Fruit fly (Drosophila melanogaster) whole organism, embryonic: ENCODE measurements around the gene msd1.

Experiments used
- Ada2b ChIP-seq: fragments of 200-800 bp; sonication (Bioruptor generic); IDR thresholded peaks from 2 replicates; pipeline ENCODE4 v1.3.6; 2022; ENCODE audit warnings: missing biosample characterization, missing genetic modification characterization
- B-H1 ChIP-seq: fragments of 200-800 bp; sonication (Bioruptor generic); IDR thresholded peaks from 3 replicates; pipeline ENCODE4 v1.3.6; 2022; ENCODE audit warnings: missing biosample characterization, missing genetic modification characterization
- B-H2 ChIP-seq: fragments of 200-800 bp; sonication (Bioruptor generic); optimal IDR thresholded peaks from 2 replicates; lab custom pipeline; 2018; ENCODE audit warnings: missing biosample characterization, mild to moderate bottlenecking, missing genetic modification characterization
- Blimp-1 ChIP-seq: fragments of 200-800 bp; sonication (Bioruptor generic); optimal IDR thresholded peaks from 3 replicates; lab custom pipeline; 2018; ENCODE audit warnings: missing biosample characterization, missing genetic modification characterization, mild to moderate bottlenecking, moderate library complexity, missing genetic modification reagents
- CG10147 ChIP-seq: fragments of 200-800 bp; sonication (Bioruptor generic); optimal IDR thresholded peaks from 2 replicates; lab custom pipeline; 2019; ENCODE audit warnings: missing biosample characterization, mild to moderate bottlenecking, missing genetic modification characterization, moderate library complexity
- CG11504 ChIP-seq: fragments of 200-800 bp; sonication (Bioruptor generic); optimal IDR thresholded peaks from 3 replicates; lab custom pipeline; 2019; ENCODE audit warnings: missing biosample characterization, mild to moderate bottlenecking, missing genetic modification characterization, moderate library complexity
- CG12942 ChIP-seq: fragments of 200-800 bp; sonication (Bioruptor generic); optimal IDR thresholded peaks from 3 replicates; lab custom pipeline; 2016; ENCODE audit warnings: missing biosample characterization, missing genetic modification characterization
- CG13287 ChIP-seq: fragments of 200-800 bp; sonication (Bioruptor generic); IDR thresholded peaks from 2 replicates; pipeline ENCODE4 v1.3.6; 2022; ENCODE audit warnings: missing biosample characterization, missing genetic modification characterization; ENCODE audit not compliant: partially characterized antibody
- CG14441 ChIP-seq: fragments of 200-800 bp; sonication (Bioruptor generic); IDR thresholded peaks from 2 replicates; pipeline ENCODE4 v1.3.6; 2022; ENCODE audit warnings: missing biosample characterization, missing genetic modification characterization
- CG15011 ChIP-seq: fragments of 200-800 bp; sonication (Bioruptor generic); optimal IDR thresholded peaks from 3 replicates; lab custom pipeline; 2018; ENCODE audit warnings: missing biosample characterization, mild to moderate bottlenecking, missing genetic modification characterization
- CG16779 ChIP-seq: fragments of 200-800 bp; sonication (Bioruptor generic); IDR thresholded peaks from 2 replicates; pipeline ENCODE4 v1.3.6; 2022; ENCODE audit warnings: missing biosample characterization, missing genetic modification characterization
- CG17568 ChIP-seq: fragments of 200-800 bp; sonication (Bioruptor generic); optimal IDR thresholded peaks from 2 replicates; lab custom pipeline; 2018; ENCODE audit warnings: missing biosample characterization, mild to moderate bottlenecking, missing genetic modification characterization, moderate library complexity
- CG17612 ChIP-seq: fragments of 200-800 bp; sonication (Bioruptor generic); IDR thresholded peaks from 2 replicates; pipeline ENCODE4 v1.3.6; 2022; ENCODE audit warnings: missing biosample characterization, missing genetic modification characterization
- CG18599 ChIP-seq: fragments of 200-800 bp; sonication (Bioruptor generic); optimal IDR thresholded peaks from 3 replicates; lab custom pipeline; 2017; ENCODE audit warnings: missing biosample characterization, missing genetic modification characterization, mild to moderate bottlenecking, moderate library complexity, missing genetic modification reagents
- CG18764 ChIP-seq: fragments of 200-800 bp; sonication (Bioruptor generic); optimal IDR thresholded peaks from 3 replicates; lab custom pipeline; 2016; ENCODE audit warnings: missing biosample characterization, missing genetic modification characterization
- CG31224 ChIP-seq: fragments of 200-800 bp; sonication (Bioruptor generic); IDR thresholded peaks from 2 replicates; pipeline ENCODE4 v1.3.6; 2022; ENCODE audit warnings: missing biosample characterization, missing genetic modification characterization
- CG31441 ChIP-seq: fragments of 200-800 bp; sonication (Bioruptor generic); IDR thresholded peaks from 2 replicates; pipeline ENCODE4 v1.3.6; 2022; ENCODE audit warnings: missing biosample characterization, missing genetic modification characterization
- CG3163 ChIP-seq: fragments of 200-800 bp; sonication (Bioruptor generic); optimal IDR thresholded peaks from 3 replicates; lab custom pipeline; 2016; ENCODE audit warnings: missing biosample characterization, missing genetic modification characterization
- CG32767 ChIP-seq: fragments of 200-800 bp; sonication (Bioruptor generic); IDR thresholded peaks from 2 replicates; pipeline ENCODE4 v1.3.6; 2022; ENCODE audit warnings: missing biosample characterization, missing genetic modification characterization
- CG3847 ChIP-seq: fragments of 200-800 bp; sonication (Bioruptor generic); IDR thresholded peaks from 2 replicates; pipeline ENCODE4 v1.3.6; 2022; ENCODE audit warnings: missing biosample characterization, missing genetic modification characterization
- CG4360 ChIP-seq: fragments of 200-800 bp; sonication (Bioruptor generic); IDR thresholded peaks from 2 replicates; pipeline ENCODE4 v1.3.6; 2022; ENCODE audit warnings: missing biosample characterization, missing genetic modification characterization
- CG43689 ChIP-seq: fragments of 200-800 bp; sonication (Bioruptor generic); IDR thresholded peaks from 2 replicates; pipeline ENCODE4 v1.3.6; 2022; ENCODE audit warnings: missing biosample characterization, missing genetic modification characterization
- CG4707 ChIP-seq: fragments of 200-800 bp; sonication (Bioruptor generic); optimal IDR thresholded peaks from 2 replicates; lab custom pipeline; 2018; ENCODE audit warnings: missing biosample characterization, mild to moderate bottlenecking, missing genetic modification characterization, moderate library complexity
- CG7372 ChIP-seq: fragments of 200-800 bp; sonication (Bioruptor generic); IDR thresholded peaks from 2 replicates; pipeline ENCODE4 v1.3.6; 2022; ENCODE audit warnings: missing biosample characterization, missing genetic modification characterization
- CG8388 ChIP-seq: fragments of 200-800 bp; sonication (Bioruptor generic); optimal IDR thresholded peaks from 2 replicates; lab custom pipeline; 2019; ENCODE audit warnings: missing biosample characterization, mild to moderate bottlenecking, missing genetic modification characterization, moderate library complexity
- CG9932 ChIP-seq: fragments of 200-800 bp; sonication (Bioruptor generic); IDR thresholded peaks from 2 replicates; pipeline ENCODE4 v1.3.6; 2022; ENCODE audit warnings: missing biosample characterization, missing genetic modification characterization
- CHES-1-like ChIP-seq: fragments of 200-800 bp; sonication (Bioruptor generic); optimal IDR thresholded peaks from 2 replicates; lab custom pipeline; 2016; ENCODE audit warnings: missing biosample characterization, missing genetic modification characterization
- D ChIP-seq, 2 experiments: fragments of 200-800 bp in 1 of 2; fragments of >200 bp in 1 of 2; sonication (Bioruptor generic) in 1 of 2; optimal IDR thresholded peaks; 2 replicates in 1 of 2; 3 replicates in 1 of 2; lab custom pipeline; 2017; ENCODE audit warnings: mild to moderate bottlenecking in 1 of 2, missing biosample characterization in 1 of 2, missing genetic modification characterization in 1 of 2, missing genetic modification reagents in 1 of 2
- Deaf1 ChIP-seq: fragments of 200-800 bp; optimal IDR thresholded peaks from 3 replicates; lab custom pipeline; 2019; ENCODE audit warnings: missing biosample characterization, mild to moderate bottlenecking, missing genetic modification characterization, moderate library complexity
- Ets97D ChIP-seq: fragments of 200-800 bp; sonication (Bioruptor generic); optimal IDR thresholded peaks from 3 replicates; lab custom pipeline; 2016; ENCODE audit warnings: missing biosample characterization, missing genetic modification characterization
- HHEX ChIP-seq: fragments of 200-800 bp; sonication (Bioruptor generic); optimal IDR thresholded peaks from 3 replicates; lab custom pipeline; 2017; ENCODE audit warnings: missing biosample characterization, mild to moderate bottlenecking, missing genetic modification characterization, missing genetic modification reagents
- Med ChIP-seq: fragments of 200-800 bp; sonication (Bioruptor generic); peaks from one replicate; lab custom pipeline; 2016; ENCODE audit warnings: missing biosample characterization, missing genetic modification characterization, mild to moderate bottlenecking, inconsistent platforms, moderate library complexity
- Nf-YA ChIP-seq: fragments of 200-800 bp; sonication (Bioruptor generic); IDR thresholded peaks from 2 replicates; pipeline ENCODE4 v1.3.6; 2022; ENCODE audit warnings: missing biosample characterization, missing genetic modification characterization
- Nf-YB ChIP-seq: fragments of 200-800 bp; sonication (Bioruptor generic); optimal IDR thresholded peaks from 3 replicates; lab custom pipeline; 2019; ENCODE audit warnings: missing biosample characterization, mild to moderate bottlenecking, missing genetic modification characterization, moderate library complexity
- Sry-δ ChIP-seq: fragments of 200-800 bp; sonication (Bioruptor generic); optimal IDR thresholded peaks from 2 replicates; lab custom pipeline; 2016; ENCODE audit warnings: missing biosample characterization, missing genetic modification characterization
- TFAM ChIP-seq: fragments of 200-800 bp; sonication (Bioruptor generic); optimal IDR thresholded peaks from 2 replicates; lab custom pipeline; 2017; ENCODE audit warnings: missing biosample characterization, missing genetic modification characterization, inconsistent platforms
- croc ChIP-seq: fragments of 200-800 bp; sonication (Bioruptor generic); conservative IDR thresholded peaks from 3 replicates; pipeline ENCODE4 v1.3.6; 2022; ENCODE audit warnings: missing biosample characterization, missing genetic modification characterization
- fd102C ChIP-seq: fragments of 200-800 bp; sonication (Bioruptor generic); optimal IDR thresholded peaks from 2 replicates; lab custom pipeline; 2018; ENCODE audit warnings: missing biosample characterization, mild to moderate bottlenecking, missing genetic modification characterization, moderate library complexity
- kni ChIP-seq: fragments of 200-800 bp; sonication (Bioruptor generic); optimal IDR thresholded peaks from 3 replicates; lab custom pipeline; 2017; ENCODE audit warnings: mild to moderate bottlenecking, missing biosample characterization, missing genetic modification reagents, missing genetic modification characterization
- lbe ChIP-seq: fragments of 200-800 bp; sonication (Bioruptor generic); optimal IDR thresholded peaks from 2 replicates; lab custom pipeline; 2016; ENCODE audit warnings: missing biosample characterization, mild to moderate bottlenecking, missing genetic modification characterization
- lmd ChIP-seq: fragments of 200-800 bp; sonication (Bioruptor generic); IDR thresholded peaks from 2 replicates; pipeline ENCODE4 v1.3.6; 2022; ENCODE audit warnings: missing biosample characterization, missing genetic modification characterization
- nom ChIP-seq: fragments of 200-800 bp; sonication (Bioruptor generic); optimal IDR thresholded peaks from 2 replicates; lab custom pipeline; 2017; ENCODE audit warnings: missing biosample characterization, missing genetic modification characterization, mild to moderate bottlenecking, moderate library complexity, missing genetic modification reagents
- phol ChIP-seq: fragments of 200-800 bp; sonication (Bioruptor generic); optimal IDR thresholded peaks from 3 replicates; lab custom pipeline; 2018; ENCODE audit warnings: missing biosample characterization, mild to moderate bottlenecking, missing genetic modification characterization, moderate library complexity
- salm ChIP-seq: fragments of 200-800 bp; sonication (Bioruptor generic); optimal IDR thresholded peaks from 2 replicates; lab custom pipeline; 2018; ENCODE audit warnings: missing biosample characterization, mild to moderate bottlenecking, missing genetic modification characterization
- slp2 ChIP-seq: fragments of 200-800 bp; sonication (Bioruptor generic); optimal IDR thresholded peaks from 2 replicates; lab custom pipeline; 2016; ENCODE audit warnings: missing biosample characterization, missing genetic modification characterization
- ssp ChIP-seq: fragments of 200-800 bp; sonication (Bioruptor generic); IDR thresholded peaks from 2 replicates; pipeline ENCODE4 v1.3.6; 2022; ENCODE audit warnings: missing biosample characterization, missing genetic modification characterization
- stc ChIP-seq: fragments of 200-800 bp; sonication (Bioruptor generic); IDR thresholded peaks from 2 replicates; pipeline ENCODE4 v1.3.6; 2022; ENCODE audit warnings: missing biosample characterization, missing genetic modification characterization
- stwl ChIP-seq: fragments of 200-800 bp; sonication (Bioruptor generic); optimal IDR thresholded peaks from 3 replicates; lab custom pipeline; 2018; ENCODE audit warnings: missing biosample characterization, mild to moderate bottlenecking, missing genetic modification characterization, moderate library complexity
- sug ChIP-seq: fragments of 200-800 bp; optimal IDR thresholded peaks from 2 replicates; lab custom pipeline; 2019; ENCODE audit warnings: missing biosample characterization, mild to moderate bottlenecking, missing genetic modification characterization, moderate library complexity
- trh ChIP-seq: fragments of 200-800 bp; sonication (Bioruptor generic); optimal IDR thresholded peaks from 2 replicates; lab custom pipeline; 2016; ENCODE audit warnings: missing biosample characterization, missing genetic modification characterization
- vnd ChIP-seq: fragments of 200-800 bp; sonication (Bioruptor generic); IDR thresholded peaks from 3 replicates; pipeline ENCODE4 v1.3.6; 2022; ENCODE audit warnings: missing biosample characterization, missing genetic modification characterization; ENCODE audit not compliant: partially characterized antibody

msd1 gene

dm6 chr3L:1370939-1371338 lies 39.4 kb downstream of the msd1 start (continued):
- TF ChIP-seq phol (tag; lab: Kevin White, UChicago), result peak; percentile 40
- TF ChIP-seq salm (tag; lab: Kevin White, UChicago), result no peak
- TF ChIP-seq CG32767 (GFP tag; lab: Robert Waterston, UW), result no peak
- no peak for TF ChIP-seq CG12942
- TF ChIP-seq ssp, result no peak
- TF ChIP-seq CG16779 (GFP tag; lab: Robert Waterston, UW), result no peak
- TF ChIP-seq CHES-1-like (GFP tag; lab: Kevin White, UChicago), result no peak
- no peak for TF ChIP-seq vnd (GFP tag; lab: Robert Waterston, UW)
- no peak for TF ChIP-seq sug (tag; lab: Kevin White, UChicago)
- TF ChIP-seq CG3163 (GFP tag; lab: Kevin White, UChicago), result no peak
- TF ChIP-seq CG7372, result no peak
- no peak for TF ChIP-seq Deaf1
- TF ChIP-seq CG4360 (GFP tag; lab: Robert Waterston, UW), result no peak
- TF ChIP-seq kni (GFP tag; lab: Kevin White, UChicago), result no peak
- TF ChIP-seq Nf-YB, result no peak
- no peak for TF ChIP-seq croc (GFP tag; lab: Robert Waterston, UW)
- no peak for TF ChIP-seq CG4707 (GFP tag; lab: Kevin White, UChicago)
- no peak for TF ChIP-seq CG17612
- TF ChIP-seq CG31224, result no peak
- TF ChIP-seq CG43689 (GFP tag; lab: Robert Waterston, UW), result no peak
- TF ChIP-seq CG13287, result no peak
- TF ChIP-seq Sry-δ (GFP tag; lab: Kevin White, UChicago), result no peak
- TF ChIP-seq Ada2b (GFP tag; lab: Robert Waterston, UW), result peak; percentile 42
- TF ChIP-seq CG8388, result peak; percentile 20
- no peak for TF ChIP-seq B-H2
- TF ChIP-seq CG18764 (GFP tag; lab: Kevin White, UChicago), result no peak
- no peak for TF ChIP-seq slp2 (GFP tag; lab: Kevin White, UChicago)
- TF ChIP-seq B-H1, result no peak
- peak; percentile 36 for TF ChIP-seq Blimp-1 (GFP tag; lab: Kevin White, UChicago)
- TF ChIP-seq lmd (GFP tag; lab: Robert Waterston, UW), result peak; percentile 8; the same call in 1 of the 2 replicates
- peak; percentile 60 for TF ChIP-seq CG14441 (GFP tag; lab: Robert Waterston, UW)
- no peak for TF ChIP-seq trh (GFP tag; lab: Kevin White, UChicago)
- no peak for TF ChIP-seq CG10147 (GFP tag; lab: Kevin White, UChicago)
- TF ChIP-seq lbe (GFP tag; lab: Kevin White, UChicago), result no peak
- peak; percentile 16 for TF ChIP-seq CG18599 (GFP tag; lab: Kevin White, UChicago)
- 0 out of 2 replicates have a peak, but pooled peaks have one; percentile 19 for TF ChIP-seq CG31441 (GFP tag; lab: Robert Waterston, UW)
- TF ChIP-seq D (optimal IDR thresholded peaks at IDR 0.05; lab: Kevin White, UChicago), result no peak
- TF ChIP-seq D (GFP tag; optimal IDR thresholded peaks at IDR 0.05; lab: Kevin White, UChicago), result no peak
- TF ChIP-seq Med (GFP tag; lab: Kevin White, UChicago), result peak; percentile 68
- no peak for TF ChIP-seq fd102C (GFP tag; lab: Kevin White, UChicago)
- TF ChIP-seq stwl (tag; lab: Kevin White, UChicago), result no peak
- no peak for TF ChIP-seq HHEX
- no peak for TF ChIP-seq CG9932 (GFP tag; lab: Robert Waterston, UW)
- TF ChIP-seq CG17568 (GFP tag; lab: Kevin White, UChicago), result no peak
- no peak for TF ChIP-seq TFAM (GFP tag; lab: Kevin White, UChicago)
- TF ChIP-seq Nf-YA (GFP tag; lab: Robert Waterston, UW), result no peak
- TF ChIP-seq CG3847, result no peak
- TF ChIP-seq stc (GFP tag; lab: Robert Waterston, UW), result no peak; the same call in 1 of the 2 replicates
- TF ChIP-seq Ets97D (GFP tag; lab: Kevin White, UChicago), result no peak
- TF ChIP-seq CG11504 (tag; lab: Kevin White, UChicago), result peak; percentile 56
- TF ChIP-seq CG15011 (GFP tag; lab: Kevin White, UChicago), result no peak
- no peak for TF ChIP-seq nom (GFP tag; lab: Kevin White, UChicago)
